Worm (Caenorhabditis elegans) whole organism, young adult: ENCODE results near the gene ndua-1.

Experiments
- B0261.1 ChIP-seq: sonication (generic microtip); optimal IDR thresholded peaks from 2 replicates; lab custom pipeline; 2016; ENCODE audit warnings: mild to moderate bottlenecking, missing genetic modification characterization, moderate library complexity, missing compliant biosample characterization
- attf-3 ChIP-seq: fragments of 200-800 bp; sonication (Bioruptor generic); conservative IDR thresholded peaks from 2 replicates; pipeline ENCODE4 v1.3.6; 2022; ENCODE audit warnings: missing genetic modification reagents, missing genetic modification characterization, missing compliant biosample characterization

DNA sequence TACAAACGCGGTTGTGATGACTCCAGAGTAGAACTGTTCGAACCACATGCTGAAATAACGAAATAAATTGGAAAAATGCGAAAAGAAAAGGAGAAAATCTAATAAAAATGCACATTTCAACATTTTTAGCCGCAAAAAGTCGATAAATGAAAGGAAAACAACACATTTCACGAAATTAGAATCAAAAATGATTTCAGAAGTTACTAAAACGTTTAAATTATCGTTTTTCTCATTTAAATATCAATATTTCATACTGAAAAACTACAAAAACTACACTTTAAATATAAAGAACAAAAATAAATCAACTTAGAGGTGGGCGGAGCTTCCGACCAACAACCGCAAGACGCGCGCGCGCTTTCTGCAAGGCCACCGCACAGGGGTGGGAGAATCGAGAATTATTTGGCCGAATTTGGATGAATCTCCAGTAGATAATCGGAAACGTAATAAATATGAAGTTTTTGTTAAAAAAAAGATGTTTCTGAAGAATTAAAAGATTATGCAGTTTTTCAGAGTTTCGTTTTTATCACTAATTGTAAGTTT lies at the start of gene ndua-1:
- TF ChIP-seq B0261.1 (tag; lab: Kevin White, UChicago) (no peak), attf-3 (GFP tag; lab: Robert Waterston, UW) (no peak)
